Worm (Caenorhabditis elegans) whole organism, late embryonic: ENCODE measurements around the gene nhr-107.

Source experiments
- ama-1 ChIP-seq: fragments of 150-350 bp; optimal IDR thresholded peaks from 2 replicates; lab custom pipeline; 2014
- hlh-13 ChIP-seq: fragments of 200-800 bp; sonication (Bioruptor generic); optimal IDR thresholded peaks from 2 replicates; lab custom pipeline; 2018; ENCODE audit warnings: mild to moderate bottlenecking, missing genetic modification characterization, missing compliant biosample characterization
- hlh-6 ChIP-seq: sonication (generic microtip); optimal IDR thresholded peaks from 2 replicates; lab custom pipeline; 2016; ENCODE audit warnings: missing genotype, missing genetic modification characterization, missing compliant biosample characterization
- nhr-11 ChIP-seq: fragments of 150-350 bp; optimal IDR thresholded peaks from 2 replicates; lab custom pipeline; 2014; ENCODE audit warnings: missing biosample characterization, missing genetic modification characterization
- nhr-232 ChIP-seq: sonication (generic microtip); optimal IDR thresholded peaks from 2 replicates; lab custom pipeline; 2016; ENCODE audit warnings: missing genetic modification characterization, missing compliant biosample characterization

- TF ChIP-seq ama-1 (lab: Kevin White, UChicago) (no peak), nhr-11 (tag; lab: Kevin White, UChicago) (no peak), nhr-232 (tag; lab: Kevin White, UChicago) (no peak), hlh-13 (GFP tag; lab: Kevin White, UChicago) (no peak), hlh-6 (tag; lab: Kevin White, UChicago) (no peak)
Observed at ce11 chrV:6982813-6983212, 14.1 kb downstream of the nhr-107 start, which contains the start of gene nhr-161.
